Fruit fly (Drosophila melanogaster) Kc167 (cell line): ENCODE results near the gene CG7884.

Source experiments
- Myc ChIP-seq: fragments of >200 bp; optimal IDR thresholded peaks from 2 replicates; lab custom pipeline; 2017; ENCODE audit warnings: missing external identifiers
- Sin3A ChIP-seq: fragments of >200 bp; optimal IDR thresholded peaks from 2 replicates; lab custom pipeline; 2018; ENCODE audit warnings: missing external identifiers
- h ChIP-seq: fragments of >200 bp; optimal IDR thresholded peaks from 3 replicates; lab custom pipeline; 2018; ENCODE audit warnings: missing external identifiers
- insv ChIP-seq: fragments of >200 bp; optimal IDR thresholded peaks from 3 replicates; lab custom pipeline; 2018; ENCODE audit warnings: missing external identifiers
- psq ChIP-seq: fragments of >200 bp; optimal IDR thresholded peaks from 2 replicates; lab custom pipeline; 2017; ENCODE audit warnings: missing external identifiers
- ttk ChIP-seq: sonication (Bioruptor generic); optimal IDR thresholded peaks from 2 replicates; lab custom pipeline; 2017; ENCODE audit warnings: missing external identifiers

Gene CG7884

dm6 chrX:19220415-19220814 is at the start of gene CG7884:
Gene CG7884, plus strand, starts transcription at chrX:19220622.
- no peak for TF ChIP-seq insv
- TF ChIP-seq psq (lab: Kevin White, UChicago): no peak
- no peak for TF ChIP-seq ttk
- TF ChIP-seq Myc: no peak
- TF ChIP-seq h (lab: Kevin White, UChicago): no peak
- TF ChIP-seq Sin3A: no peak

DNA sequence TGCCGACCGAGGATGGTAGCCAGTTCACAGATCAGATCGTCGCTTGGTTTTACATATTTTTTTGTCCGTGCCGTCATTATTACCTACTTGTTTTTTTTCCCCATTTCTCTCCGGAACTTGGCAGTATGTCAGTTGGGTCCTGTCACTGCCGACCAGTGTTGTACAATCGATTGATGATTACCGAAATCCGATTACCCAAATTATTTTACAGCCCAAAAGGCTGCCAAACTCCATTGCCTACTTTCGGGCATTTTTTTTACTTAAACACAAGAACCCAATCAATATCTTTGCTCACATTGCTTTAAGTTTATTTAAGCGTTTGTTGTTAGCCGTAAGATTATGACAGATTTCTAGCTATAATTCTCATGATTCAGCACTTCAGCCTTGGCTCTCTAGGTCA is 49.6 kb upstream of the CG7884 start, which contains the start of gene Inx5:
Gene Inx5, minus strand, starts transcription at position 93 of the 400 bp plus-strand sequence.
- TF ChIP-seq h (lab: Kevin White, UChicago) (no peak), insv (no peak), psq (lab: Kevin White, UChicago) (no peak), ttk (no peak), Sin3A (no peak), Myc (no peak)

DNA sequence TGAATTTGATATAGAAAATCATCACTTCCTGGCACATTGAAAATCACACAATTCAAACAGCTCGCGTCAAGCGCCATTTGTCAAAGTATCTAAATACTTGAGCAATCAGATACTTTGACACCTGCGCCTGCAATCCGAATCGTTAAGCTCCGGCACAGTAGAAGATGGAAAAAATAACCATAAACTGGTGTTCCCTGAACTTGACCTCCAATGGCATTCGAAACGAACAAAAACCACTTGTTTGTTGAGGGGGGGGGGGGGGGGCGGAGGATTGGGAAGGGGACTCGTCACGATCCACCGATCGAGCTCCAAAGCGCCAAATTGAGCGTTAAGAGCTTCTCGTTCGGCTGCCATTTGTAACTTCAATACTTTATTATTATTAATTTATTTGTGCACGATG is 48.5 kb upstream of the CG7884 start:
- TF ChIP-seq psq (lab: Kevin White, UChicago) (no peak), Sin3A (no peak), h (lab: Kevin White, UChicago) (no peak), insv (no peak), ttk (no peak), Myc (no peak)

DNA sequence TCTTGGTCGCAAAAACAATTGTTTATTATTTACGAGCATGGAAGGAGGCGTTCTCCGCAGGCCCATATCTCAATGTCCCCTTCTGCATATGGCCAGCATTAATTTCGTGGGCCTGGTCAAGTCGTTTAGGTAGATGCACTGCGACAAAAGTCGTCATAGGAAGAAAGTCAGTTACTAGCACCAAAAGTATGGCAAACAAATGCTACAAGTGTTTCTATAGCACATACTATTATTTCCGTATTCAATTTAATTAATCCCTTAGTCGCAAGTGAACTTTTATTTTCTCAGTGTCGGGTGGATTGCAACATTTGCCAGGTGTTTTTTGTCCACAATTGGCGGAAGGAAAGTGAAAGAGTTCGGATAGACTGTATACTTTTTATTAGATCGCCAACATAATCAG is 47.5 kb upstream of the CG7884 start:
- TF ChIP-seq Myc (no peak), Sin3A (no peak), psq (lab: Kevin White, UChicago) (no peak), ttk (no peak), insv (no peak), h (lab: Kevin White, UChicago) (no peak)

dm6 chrX:19174092-19174491 is 46.3 kb upstream of the CG7884 start:
- TF ChIP-seq insv (no peak), Sin3A (no peak), ttk (no peak), h (lab: Kevin White, UChicago) (no peak), Myc (no peak), psq (lab: Kevin White, UChicago) (no peak)

dm6 chrX:19174850-19175571 is 45.4 kb upstream of the CG7884 start, which contains the start of gene CG33939:
Gene CG33939, minus strand, starts transcription at chrX:19174900.
- TF ChIP-seq Sin3A: no peak
- no peak for TF ChIP-seq ttk
- no peak for TF ChIP-seq insv
- no peak for TF ChIP-seq psq (lab: Kevin White, UChicago)
- no peak for TF ChIP-seq h (lab: Kevin White, UChicago)
- no peak for TF ChIP-seq Myc

- TF ChIP-seq Sin3A (no peak), Myc (no peak), insv (no peak), h (lab: Kevin White, UChicago) (no peak), ttk (no peak), psq (lab: Kevin White, UChicago) (no peak)
Observed at dm6 chrX:19179696-19180255, 40.6 kb upstream of the CG7884 start, which contains the start of the genes CG7556 and CG7453. Gene CG7556, minus strand, starts transcription at chrX:19179830. Gene CG7453, plus strand, starts transcription at chrX:19180173.

DNA sequence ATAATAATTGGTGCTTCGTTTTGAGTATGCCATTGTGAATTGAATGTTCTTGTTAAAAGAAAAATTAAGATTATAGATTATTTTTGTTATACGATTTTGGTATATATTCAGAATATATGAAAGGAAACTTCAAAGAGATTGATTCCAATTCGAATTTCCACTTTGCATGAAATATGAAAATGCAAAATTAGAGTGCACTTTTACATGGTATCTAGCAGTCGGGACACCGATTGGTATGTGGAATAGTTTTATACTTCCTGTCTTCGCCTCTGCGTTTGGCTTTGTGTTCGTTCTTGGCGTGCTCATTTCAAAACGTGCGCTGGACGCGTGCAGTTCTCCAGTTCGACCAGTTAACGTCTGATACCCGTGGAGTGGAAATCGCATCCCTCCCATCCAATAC is 37.3 kb upstream of the CG7884 start, which contains the start of gene CG33253:
Gene CG33253, plus strand, starts transcription at position 301 of the 400 bp plus-strand sequence.
- TF ChIP-seq Sin3A (no peak), psq (lab: Kevin White, UChicago) (no peak), ttk (no peak), Myc (no peak), h (lab: Kevin White, UChicago) (no peak), insv (no peak)

DNA sequence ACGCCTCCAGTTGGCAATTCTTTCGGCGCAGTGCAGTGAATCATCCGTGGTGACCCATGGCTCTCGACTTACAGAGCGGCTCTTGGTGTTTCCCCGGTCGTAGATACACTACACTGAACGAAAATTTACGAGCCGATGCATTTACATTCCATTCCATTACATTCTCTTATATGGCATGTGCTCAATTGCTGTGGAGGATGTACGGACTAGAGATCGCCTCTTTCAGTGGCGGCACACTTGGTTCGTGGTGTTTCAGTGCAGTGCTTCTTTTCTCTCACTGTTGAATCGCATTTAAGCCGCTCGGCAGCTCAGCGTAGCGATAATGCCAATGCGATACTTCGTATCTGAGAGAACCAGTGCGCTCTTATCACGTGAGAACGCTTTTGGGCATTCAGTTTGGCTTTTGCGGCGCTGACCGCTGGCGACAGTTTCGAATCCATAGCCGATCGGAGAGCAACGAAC is 32.8 kb upstream of the CG7884 start, which contains the start of gene Mec2:
Gene Mec2, plus strand, starts transcription at position 412 of the 462 bp plus-strand sequence.
- TF ChIP-seq psq (lab: Kevin White, UChicago) (no peak), h (lab: Kevin White, UChicago) (no peak), ttk (no peak), Myc (no peak), insv (no peak), Sin3A (no peak)

DNA sequence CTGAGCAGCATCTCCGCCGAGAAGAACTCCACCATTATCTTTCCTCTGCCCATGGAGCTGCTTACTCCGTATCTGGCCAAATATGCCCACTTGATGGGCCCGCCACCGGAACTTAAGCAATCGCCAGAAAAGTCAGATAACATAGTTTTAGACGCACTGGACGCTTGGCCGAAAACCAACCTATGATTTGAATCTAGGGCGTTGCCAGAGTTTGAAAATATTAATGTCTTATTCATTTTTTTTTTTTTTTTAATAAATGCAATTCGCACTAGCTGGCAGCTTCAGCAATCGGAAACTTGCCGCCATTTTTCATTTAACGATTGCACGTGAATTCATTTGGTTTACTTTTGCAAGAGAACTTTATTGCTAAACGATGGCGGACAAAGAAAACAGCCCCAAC is 30.5 kb upstream of the CG7884 start, which contains the start of gene HP1D3csd:
Gene HP1D3csd, plus strand, starts transcription at position 312 of the 400 bp plus-strand sequence.
- TF ChIP-seq insv (no peak), ttk (no peak), Myc (no peak), h (lab: Kevin White, UChicago) (no peak), psq (lab: Kevin White, UChicago) (no peak), Sin3A (no peak)

- TF ChIP-seq Sin3A (no peak), ttk (no peak), insv (no peak), Myc (no peak), psq (lab: Kevin White, UChicago) (no peak), h (lab: Kevin White, UChicago) (no peak)
Observed at dm6 chrX:19191050-19191449, 29.4 kb upstream of the CG7884 start.

dm6 chrX:19191597-19191996 is 28.8 kb upstream of the CG7884 start:
- no peak for TF ChIP-seq psq (lab: Kevin White, UChicago)
- TF ChIP-seq h (lab: Kevin White, UChicago): no peak
- no peak for TF ChIP-seq Sin3A
- no peak for TF ChIP-seq Myc
- no peak for TF ChIP-seq insv
- no peak for TF ChIP-seq ttk

dm6 chrX:19193336-19193735 is 27.1 kb upstream of the CG7884 start, which contains the start of the genes CG7914 and CG14194:
Gene CG7914, minus strand, starts transcription at chrX:19193448.
Gene CG14194, plus strand, starts transcription at chrX:19193555.
- TF ChIP-seq insv (no peak), ttk (no peak), Myc (no peak), h (lab: Kevin White, UChicago) (no peak), psq (lab: Kevin White, UChicago) (no peak), Sin3A (no peak)
